Worm (Caenorhabditis elegans): Measurements from ENCODE around the gene dsh-1.

DNA sequence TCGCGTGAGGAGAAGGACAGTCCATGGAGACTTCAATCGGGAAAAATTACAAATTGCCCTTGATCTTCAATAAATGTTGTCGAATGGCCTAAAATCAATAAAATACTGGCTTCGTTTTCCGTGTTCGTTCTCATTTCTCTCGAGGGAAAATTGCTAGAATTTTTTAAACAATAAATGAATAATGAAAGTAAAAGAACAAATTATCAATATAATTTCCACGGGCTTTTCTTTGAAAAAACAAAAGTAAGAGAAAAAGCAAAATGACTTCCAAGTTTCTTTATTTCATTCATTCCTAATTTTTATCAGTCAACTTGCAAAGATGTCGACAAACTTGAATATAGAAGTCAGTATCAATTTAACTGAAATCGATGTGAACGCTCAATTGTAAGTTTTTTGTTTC is 12.5 kb downstream of the dsh-1 start, which contains the start of gene C34F11.1:
- TF ChIP-seq nhr-76 (tag; optimal IDR thresholded peaks at IDR 0.05) (no peak), unc-39 (tag; optimal IDR thresholded peaks at IDR 0.05) (no peak)
